Fruit fly (Drosophila melanogaster) whole organism, embryonic: ENCODE results near the gene Elp6.

Experiments
- Adf1 ChIP-seq: fragments of 200-800 bp; sonication (Bioruptor generic); IDR thresholded peaks from 2 replicates; pipeline ENCODE4 v1.3.6; 2022; ENCODE audit warnings: missing biosample characterization, missing genetic modification characterization
- BEAF-32 ChIP-seq: fragments of 200-800 bp; sonication (Bioruptor generic); optimal IDR thresholded peaks from 3 replicates; lab custom pipeline; 2017; ENCODE audit warnings: missing biosample characterization, missing genetic modification characterization, mild to moderate bottlenecking, moderate library complexity, missing genetic modification reagents
- Bgb ChIP-seq: fragments of 200-800 bp; sonication (Bioruptor generic); IDR thresholded peaks from 2 replicates; pipeline ENCODE4 v1.3.6; 2022; ENCODE audit warnings: missing biosample characterization, missing genetic modification characterization; ENCODE audit not compliant: partially characterized antibody
- CG1024 ChIP-seq: fragments of 200-800 bp; sonication (Bioruptor generic); IDR thresholded peaks from 2 replicates; pipeline ENCODE4 v1.3.6; 2022; ENCODE audit warnings: missing biosample characterization, missing genetic modification characterization
- CG11504 ChIP-seq: fragments of 200-800 bp; sonication (Bioruptor generic); optimal IDR thresholded peaks from 3 replicates; lab custom pipeline; 2019; ENCODE audit warnings: missing biosample characterization, mild to moderate bottlenecking, missing genetic modification characterization, moderate library complexity
- CG12155 ChIP-seq: fragments of 200-800 bp; sonication (Bioruptor generic); optimal IDR thresholded peaks from 3 replicates; lab custom pipeline; 2016; ENCODE audit warnings: missing biosample characterization, missing genetic modification characterization
- CG12942 ChIP-seq: fragments of 200-800 bp; sonication (Bioruptor generic); optimal IDR thresholded peaks from 3 replicates; lab custom pipeline; 2016; ENCODE audit warnings: missing biosample characterization, missing genetic modification characterization
- CG13894 ChIP-seq: fragments of 200-800 bp; sonication (Bioruptor generic); optimal IDR thresholded peaks from 3 replicates; lab custom pipeline; 2018; ENCODE audit warnings: missing biosample characterization, mild to moderate bottlenecking, missing genetic modification characterization, moderate library complexity
- CG15696 ChIP-seq: fragments of 200-800 bp; sonication (Bioruptor generic); optimal IDR thresholded peaks from 2 replicates; lab custom pipeline; 2019; ENCODE audit warnings: missing biosample characterization, mild to moderate bottlenecking, missing genetic modification characterization, moderate library complexity
- CG33213 ChIP-seq: fragments of 200-800 bp; sonication (Bioruptor generic); optimal IDR thresholded peaks from 3 replicates; lab custom pipeline; 2016; ENCODE audit warnings: missing biosample characterization, missing genetic modification characterization
- CG33557 ChIP-seq: fragments of 200-800 bp; sonication (Bioruptor generic); optimal IDR thresholded peaks from 2 replicates; lab custom pipeline; 2019; ENCODE audit warnings: missing biosample characterization, mild to moderate bottlenecking, missing genetic modification characterization, moderate library complexity
- CG34376 ChIP-seq: fragments of 200-800 bp; sonication (Bioruptor generic); optimal IDR thresholded peaks from 2 replicates; lab custom pipeline; 2018; ENCODE audit warnings: missing biosample characterization, mild to moderate bottlenecking, missing genetic modification characterization
- CG3838 ChIP-seq: fragments of 200-800 bp; sonication (Bioruptor generic); optimal IDR thresholded peaks from 3 replicates; lab custom pipeline; 2016; ENCODE audit warnings: missing biosample characterization, missing genetic modification characterization
- CG4360 ChIP-seq: fragments of 200-800 bp; sonication (Bioruptor generic); IDR thresholded peaks from 2 replicates; pipeline ENCODE4 v1.3.6; 2022; ENCODE audit warnings: missing biosample characterization, missing genetic modification characterization
- CG43689 ChIP-seq: fragments of 200-800 bp; sonication (Bioruptor generic); IDR thresholded peaks from 2 replicates; pipeline ENCODE4 v1.3.6; 2022; ENCODE audit warnings: missing biosample characterization, missing genetic modification characterization
- CG6175 ChIP-seq: fragments of 200-800 bp; sonication (Bioruptor generic); IDR thresholded peaks from 3 replicates; pipeline ENCODE4 v1.3.6; 2022; ENCODE audit warnings: missing biosample characterization, missing genetic modification characterization
- CG7839 ChIP-seq: fragments of 200-800 bp; sonication (Bioruptor generic); optimal IDR thresholded peaks from 3 replicates; lab custom pipeline; 2018; ENCODE audit warnings: missing biosample characterization, mild to moderate bottlenecking, missing genetic modification characterization, moderate library complexity
- CrebB ChIP-seq: fragments of 200-800 bp; sonication (Bioruptor generic); optimal IDR thresholded peaks from 3 replicates; lab custom pipeline; 2018; ENCODE audit warnings: missing biosample characterization, mild to moderate bottlenecking, missing genetic modification characterization
- Dek ChIP-seq: fragments of 200-800 bp; sonication (Bioruptor generic); optimal IDR thresholded peaks from 3 replicates; lab custom pipeline; 2019; ENCODE audit warnings: missing biosample characterization, mild to moderate bottlenecking, missing genetic modification characterization, moderate library complexity
- Dref ChIP-seq: fragments of 200-800 bp; sonication (Bioruptor generic); IDR thresholded peaks from 2 replicates; pipeline ENCODE4 v1.3.6; 2022; ENCODE audit warnings: missing biosample characterization, missing genetic modification characterization
- E2f2 ChIP-seq: fragments of 200-800 bp; sonication (Bioruptor generic); IDR thresholded peaks from 2 replicates; pipeline ENCODE4 v1.3.6; 2022; ENCODE audit warnings: missing biosample characterization, missing genetic modification characterization
- Ets97D ChIP-seq: fragments of 200-800 bp; sonication (Bioruptor generic); optimal IDR thresholded peaks from 3 replicates; lab custom pipeline; 2016; ENCODE audit warnings: missing biosample characterization, missing genetic modification characterization
- Fer2 ChIP-seq: fragments of 200-800 bp; sonication (Bioruptor generic); optimal IDR thresholded peaks from 2 replicates; lab custom pipeline; 2018; ENCODE audit warnings: missing biosample characterization, mild to moderate bottlenecking, missing genetic modification characterization, moderate library complexity
- Gsc ChIP-seq: fragments of 200-800 bp; sonication (Bioruptor generic); IDR thresholded peaks from 2 replicates; pipeline ENCODE4 v1.3.6; 2022; ENCODE audit warnings: missing biosample characterization, missing genetic modification characterization
- HLH4C ChIP-seq: fragments of 200-800 bp; sonication (Bioruptor generic); IDR thresholded peaks from 3 replicates; pipeline ENCODE4 v1.3.6; 2022; ENCODE audit warnings: missing biosample characterization, missing genetic modification characterization; ENCODE audit not compliant: partially characterized antibody
- Hsf ChIP-seq: fragments of 200-800 bp; sonication (Bioruptor generic); optimal IDR thresholded peaks from 3 replicates; lab custom pipeline; 2016; ENCODE audit warnings: missing biosample characterization, missing genetic modification characterization
- Lpt ChIP-seq: fragments of >200 bp; optimal IDR thresholded peaks from 2 replicates; lab custom pipeline; 2018; ENCODE audit warnings: missing biosample characterization, missing genetic modification characterization
- MBD-R2 ChIP-seq: fragments of 200-800 bp; sonication (Bioruptor generic); IDR thresholded peaks from 2 replicates; pipeline ENCODE4 v1.3.6; 2022; ENCODE audit warnings: missing biosample characterization, missing genetic modification characterization
- Max ChIP-seq: fragments of 200-800 bp; sonication (Bioruptor generic); optimal IDR thresholded peaks from 2 replicates; lab custom pipeline; 2016; ENCODE audit warnings: missing biosample characterization, mild to moderate bottlenecking, missing genetic modification characterization
- Nf-YC ChIP-seq: fragments of 200-800 bp; optimal IDR thresholded peaks from 3 replicates; lab custom pipeline; 2019; ENCODE audit warnings: missing biosample characterization, mild to moderate bottlenecking, missing genetic modification characterization, moderate library complexity
- TFAM ChIP-seq: fragments of 200-800 bp; sonication (Bioruptor generic); optimal IDR thresholded peaks from 2 replicates; lab custom pipeline; 2017; ENCODE audit warnings: missing biosample characterization, missing genetic modification characterization, inconsistent platforms
- ab ChIP-seq: fragments of 200-800 bp; sonication (Bioruptor generic); optimal IDR thresholded peaks from 2 replicates; lab custom pipeline; 2016; ENCODE audit warnings: missing biosample characterization, missing genetic modification characterization
- ac ChIP-seq: fragments of 200-800 bp; sonication (Bioruptor generic); optimal IDR thresholded peaks from 3 replicates; lab custom pipeline; 2017; ENCODE audit warnings: missing biosample characterization, mild to moderate bottlenecking, missing genetic modification characterization
- cas ChIP-seq: fragments of 200-800 bp; sonication (Bioruptor generic); IDR thresholded peaks from 2 replicates; pipeline ENCODE4 v1.3.6; 2022; ENCODE audit warnings: missing biosample characterization, missing genetic modification characterization
- gce ChIP-seq: fragments of 200-800 bp; sonication (Bioruptor generic); IDR thresholded peaks from 3 replicates; pipeline ENCODE4 v1.3.6; 2022; ENCODE audit warnings: missing biosample characterization, missing genetic modification characterization
- gem ChIP-seq: fragments of 200-800 bp; sonication (Bioruptor generic); optimal IDR thresholded peaks from 2 replicates; lab custom pipeline; 2019; ENCODE audit warnings: missing biosample characterization, mild to moderate bottlenecking, missing genetic modification characterization, moderate library complexity
- ind ChIP-seq: fragments of 200-800 bp; sonication (Bioruptor generic); optimal IDR thresholded peaks from 3 replicates; lab custom pipeline; 2016; ENCODE audit warnings: missing biosample characterization, missing genetic modification characterization
- lilli ChIP-seq: fragments of 200-800 bp; sonication (Bioruptor generic); optimal IDR thresholded peaks from 3 replicates; lab custom pipeline; 2016; ENCODE audit warnings: missing biosample characterization, missing genetic modification characterization
- lov ChIP-seq, 2 experiments: fragments of 200-800 bp in 1 of 2; fragments of >200 bp in 1 of 2; sonication (Bioruptor generic) in 1 of 2; IDR thresholded peaks in 1 of 2; optimal IDR thresholded peaks in 1 of 2; 2 replicates in 1 of 2; 3 replicates in 1 of 2; pipeline versions ENCODE4 v1.3.6 to Lab custom; 2017 to 2022; ENCODE audit warnings: missing biosample characterization in 1 of 2, missing genetic modification characterization in 1 of 2
- nerfin-2 ChIP-seq: fragments of 200-800 bp; sonication (Bioruptor generic); IDR thresholded peaks from 2 replicates; pipeline ENCODE4 v1.3.6; 2022; ENCODE audit warnings: missing biosample characterization, missing genetic modification characterization; ENCODE audit not compliant: partially characterized antibody
- pita ChIP-seq: fragments of 200-800 bp; sonication (Bioruptor generic); optimal IDR thresholded peaks from 2 replicates; lab custom pipeline; 2017; ENCODE audit warnings: missing biosample characterization, mild to moderate bottlenecking, missing genetic modification characterization
- row ChIP-seq: fragments of 200-800 bp; sonication (Bioruptor generic); IDR thresholded peaks from 3 replicates; pipeline ENCODE4 v1.3.6; 2022; ENCODE audit warnings: missing biosample characterization, missing genetic modification characterization
- salm ChIP-seq: fragments of 200-800 bp; sonication (Bioruptor generic); optimal IDR thresholded peaks from 2 replicates; lab custom pipeline; 2018; ENCODE audit warnings: missing biosample characterization, mild to moderate bottlenecking, missing genetic modification characterization
- scrt ChIP-seq: fragments of 200-800 bp; sonication (Bioruptor generic); optimal IDR thresholded peaks from 2 replicates; lab custom pipeline; 2018; ENCODE audit warnings: missing biosample characterization, mild to moderate bottlenecking, missing genetic modification characterization, moderate library complexity
- ssp ChIP-seq: fragments of 200-800 bp; sonication (Bioruptor generic); IDR thresholded peaks from 2 replicates; pipeline ENCODE4 v1.3.6; 2022; ENCODE audit warnings: missing biosample characterization, missing genetic modification characterization
- tgo ChIP-seq: fragments of 200-800 bp; sonication (Bioruptor generic); IDR thresholded peaks from 3 replicates; pipeline ENCODE4 v1.3.6; 2022; ENCODE audit warnings: missing biosample characterization, missing genetic modification characterization
- tin ChIP-seq: fragments of 200-800 bp; sonication (Bioruptor generic); optimal IDR thresholded peaks from 3 replicates; lab custom pipeline; 2016; ENCODE audit warnings: missing biosample characterization, missing genetic modification characterization
- toy ChIP-seq: fragments of 200-800 bp; sonication (Bioruptor generic); IDR thresholded peaks from 2 replicates; pipeline ENCODE4 v1.3.6; 2022; ENCODE audit warnings: missing biosample characterization, missing genetic modification characterization
- zfh1 ChIP-seq: fragments of 200-800 bp; sonication (Bioruptor generic); IDR thresholded peaks from 3 replicates; pipeline ENCODE4 v1.3.6; 2022; ENCODE audit warnings: missing biosample characterization, missing genetic modification characterization

Gene Elp6

dm6 chr3R:13381744-13382435 lies 15.2 kb upstream of the Elp6 start, which contains the start of the genes mRpS21 and Droj2 (continued):
- TF ChIP-seq CG11504 (tag; lab: Kevin White, UChicago) (peak; percentile 74), CG12942 (GFP tag; lab: Kevin White, UChicago) (peak; percentile 5), Dref (GFP tag; lab: Robert Waterston, UW) (0 out of 2 replicates have a peak, but pooled peaks have one; percentile 28), gce (GFP tag; lab: Robert Waterston, UW) (no peak), Hsf (GFP tag; lab: Kevin White, UChicago) (peak; percentile 34), Nf-YC (tag; lab: Kevin White, UChicago) (peak; percentile 67), scrt (GFP tag; lab: Kevin White, UChicago) (peak; percentile 39), Gsc (GFP tag; lab: Robert Waterston, UW) (no peak), tgo (0 out of 3 replicates have a peak, but pooled peaks have one; percentile 17), CG6175 (GFP tag; lab: Robert Waterston, UW) (no peak), Bgb (GFP tag; lab: Robert Waterston, UW) (no peak), Dek (tag; lab: Kevin White, UChicago) (peak; percentile 65), CG12155 (GFP tag; lab: Kevin White, UChicago) (peak; percentile 33), MBD-R2 (peak; percentile 88), ab (GFP tag; lab: Kevin White, UChicago) (peak; percentile 25), gem (tag; lab: Kevin White, UChicago) (peak; percentile 71), CG7839 (peak; percentile 50), CrebB (tag; lab: Kevin White, UChicago) (peak; percentile 17), Lpt (no peak), BEAF-32 (GFP tag; lab: Kevin White, UChicago) (peak; percentile 65), tin (GFP tag; lab: Kevin White, UChicago) (peak; percentile 57), TFAM (GFP tag; lab: Kevin White, UChicago) (no peak), CG33213 (GFP tag; lab: Kevin White, UChicago) (peak; percentile 28), HLH4C (GFP tag; lab: Robert Waterston, UW) (no peak), CG15696 (tag; lab: Kevin White, UChicago) (peak; percentile 57), cas (GFP tag; lab: Robert Waterston, UW) (no peak), CG13894 (tag; lab: Kevin White, UChicago) (peak; percentile 59), ssp (GFP tag; lab: Robert Waterston, UW) (no peak), pita (GFP tag; lab: Kevin White, UChicago) (no peak), Max (peak; percentile 25), CG34376 (peak; percentile 50), CG33557 (peak; percentile 44), ac (GFP tag; lab: Kevin White, UChicago) (no peak), CG1024 (GFP tag; lab: Robert Waterston, UW) (no peak), lilli (peak; percentile 77), ind (GFP tag; lab: Kevin White, UChicago) (peak; percentile 63), CG3838 (GFP tag; lab: Kevin White, UChicago) (peak; percentile 8), toy (GFP tag; lab: Robert Waterston, UW) (no peak), Fer2 (tag; lab: Kevin White, UChicago) (peak; percentile 34), zfh1 (GFP tag; lab: Robert Waterston, UW) (0 out of 3 replicates have a peak, but pooled peaks have one; percentile 28), Adf1 (no peak), CG4360 (GFP tag; lab: Robert Waterston, UW) (no peak), CG43689 (GFP tag; lab: Robert Waterston, UW) (no peak), nerfin-2 (no peak), row (GFP tag; lab: Robert Waterston, UW) (peak; percentile 88), Ets97D (peak; percentile 82), lov (optimal IDR thresholded peaks at IDR 0.05; lab: Kevin White, UChicago) (no peak), lov (GFP tag; IDR thresholded peaks at IDR 0.05; lab: Robert Waterston, UW) (no peak), salm (peak; percentile 41), E2f2 (GFP tag; lab: Robert Waterston, UW) (peak; percentile 42; the same call in 1 of the 2 replicates)
